Worm (Caenorhabditis elegans): ENCODE measurements around the gene spig-3.

- TF ChIP-seq him-1 (tag; optimal IDR thresholded peaks at IDR 0.05), result no peak
- TF ChIP-seq dao-5 (tag; optimal IDR thresholded peaks at IDR 0.05), result no peak
- TF ChIP-seq W03F9.2 (tag; optimal IDR thresholded peaks at IDR 0.05), result no peak
These were observed at the start of gene spig-3, which contains the start of gene F14D7.12 for ce11 chrV:14299569-14300064.
